Worm (Caenorhabditis elegans): ENCODE measurements around the gene W06H8.2.

W06H8.2 gene

DNA sequence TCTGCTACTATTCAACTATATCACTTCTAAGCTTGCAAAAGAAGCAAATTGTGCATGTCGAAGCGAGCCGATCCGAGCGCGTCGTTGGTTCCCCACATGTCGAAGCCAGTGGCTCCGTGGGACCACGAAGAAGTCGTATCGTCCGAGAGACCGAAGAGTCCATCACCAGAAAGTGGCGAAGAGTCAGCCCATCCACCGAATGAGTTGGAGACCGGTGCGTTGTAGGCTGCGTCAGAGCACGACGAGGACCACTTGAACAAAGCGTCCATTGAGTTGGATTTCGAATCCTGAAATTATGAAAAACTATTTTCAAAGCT lies 17.4 kb downstream of the W06H8.2 start:
- TF ChIP-seq nhr-76 (tag; optimal IDR thresholded peaks at IDR 0.05) (no peak), lin-32 (GFP tag; optimal IDR thresholded peaks at IDR 0.05) (no peak), ceh-83 (GFP tag; optimal IDR thresholded peaks at IDR 0.05) (no peak), flh-1 (GFP tag; optimal IDR thresholded peaks at IDR 0.05) (no peak), ceh-39 (tag; optimal IDR thresholded peaks at IDR 0.05) (no peak), tbx-8 (GFP tag; optimal IDR thresholded peaks at IDR 0.05) (no peak), drap-1 (GFP tag; optimal IDR thresholded peaks at IDR 0.05) (no peak), unc-62 (GFP tag; optimal IDR thresholded peaks at IDR 0.05) (no peak), sem-2 (GFP tag; optimal IDR thresholded peaks at IDR 0.05) (no peak), bed-3 (GFP tag; optimal IDR thresholded peaks at IDR 0.05) (no peak), hlh-1 (tag; optimal IDR thresholded peaks at IDR 0.05) (no peak), lin-13 (tag; optimal IDR thresholded peaks at IDR 0.05) (no peak), sptf-1 (tag; optimal IDR thresholded peaks at IDR 0.05) (no peak), elt-1 (tag; optimal IDR thresholded peaks at IDR 0.05; ENCODE audit: borderline replicate concordance, insufficient read depth) (no peak), mls-2 (tag; optimal IDR thresholded peaks at IDR 0.05) (no peak)

DNA sequence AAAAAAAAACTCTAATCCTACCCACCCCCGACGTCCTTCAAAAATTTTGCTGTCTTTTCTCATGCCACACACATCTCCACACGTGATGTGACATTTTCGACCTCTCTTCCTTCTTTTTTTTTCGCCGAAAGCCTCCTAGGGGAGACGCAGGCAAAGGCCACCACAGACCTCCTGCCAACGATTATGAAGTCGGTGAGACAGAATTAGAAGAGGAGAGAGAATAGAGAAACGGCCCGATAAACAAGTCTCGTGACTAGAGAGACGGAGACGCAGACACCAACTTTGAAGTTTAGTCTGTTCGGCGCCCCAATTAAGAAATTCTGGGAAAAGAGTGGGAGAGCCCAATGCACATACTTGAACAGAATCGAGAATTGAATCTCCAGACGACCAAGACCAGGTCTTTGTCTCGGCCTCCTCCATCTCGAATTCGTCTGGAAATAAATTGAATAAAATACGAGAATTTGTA lies 18.0 kb downstream of the W06H8.2 start:
- TF ChIP-seq nhr-237 (tag; optimal IDR thresholded peaks at IDR 0.05) (peak; percentile 51), ztf-11 (tag; optimal IDR thresholded peaks at IDR 0.05) (peak; percentile 47), elt-3 (tag; optimal IDR thresholded peaks at IDR 0.05) (peak; percentile 0), elt-1 (tag; optimal IDR thresholded peaks at IDR 0.05; ENCODE audit: borderline replicate concordance, insufficient read depth) (peak; percentile 57), nhr-28 (tag; optimal IDR thresholded peaks at IDR 0.05) (no peak), pha-4 (tag; optimal IDR thresholded peaks at IDR 0.05) (no peak), lin-32 (GFP tag; optimal IDR thresholded peaks at IDR 0.05) (no peak), mep-1 (tag; optimal IDR thresholded peaks at IDR 0.05) (peak; percentile 69), unc-120 (tag; optimal IDR thresholded peaks at IDR 0.05; ENCODE audit: poor library complexity, severe bottlenecking) (peak; percentile 83), nhr-2 (tag; optimal IDR thresholded peaks at IDR 0.05) (no peak), unc-62 (GFP tag; optimal IDR thresholded peaks at IDR 0.05) (peak; percentile 84), ceh-39 (tag; optimal IDR thresholded peaks at IDR 0.05) (no peak), bed-3 (GFP tag; optimal IDR thresholded peaks at IDR 0.05) (no peak), nhr-76 (tag; optimal IDR thresholded peaks at IDR 0.05) (no peak), hlh-1 (tag; optimal IDR thresholded peaks at IDR 0.05) (peak; percentile 67), lsy-2 (tag; optimal IDR thresholded peaks at IDR 0.05) (peak; percentile 44), ces-1 (GFP tag; optimal IDR thresholded peaks at IDR 0.05) (peak; percentile 85), drap-1 (GFP tag; optimal IDR thresholded peaks at IDR 0.05) (peak; percentile 22)

DNA sequence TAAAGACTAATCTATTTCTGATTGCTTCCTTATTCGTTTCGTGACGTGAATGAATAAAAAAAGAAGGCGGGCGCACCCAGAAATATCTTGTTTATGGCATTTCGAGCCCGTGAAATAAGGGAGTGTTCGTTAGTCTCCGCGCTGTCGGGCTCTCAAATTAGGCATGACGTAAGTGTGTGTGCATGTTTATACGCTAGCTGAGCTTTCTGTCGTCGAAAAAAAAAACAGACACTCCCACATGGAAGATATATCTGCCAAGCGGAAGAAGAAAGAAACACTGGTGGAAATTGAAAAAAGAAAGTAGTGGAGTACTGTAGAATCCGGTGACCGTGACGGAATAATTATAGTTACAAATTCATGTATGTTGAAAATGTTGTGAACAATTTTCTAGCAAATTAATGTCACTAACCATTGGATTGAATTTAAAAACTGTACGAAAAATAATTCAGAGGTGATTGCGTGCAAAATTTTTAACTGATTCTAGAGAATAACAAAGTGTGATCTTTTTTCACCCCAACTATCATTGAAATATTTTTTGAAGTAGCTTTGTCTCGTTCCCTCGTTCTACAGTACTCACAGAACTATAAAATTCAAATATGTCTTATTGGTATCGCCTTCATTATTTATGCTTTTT lies 18.5 kb downstream of the W06H8.2 start:
- no peak for TF ChIP-seq zip-8 (tag; optimal IDR thresholded peaks at IDR 0.05)
- TF ChIP-seq bed-3 (GFP tag; optimal IDR thresholded peaks at IDR 0.05): no peak

DNA sequence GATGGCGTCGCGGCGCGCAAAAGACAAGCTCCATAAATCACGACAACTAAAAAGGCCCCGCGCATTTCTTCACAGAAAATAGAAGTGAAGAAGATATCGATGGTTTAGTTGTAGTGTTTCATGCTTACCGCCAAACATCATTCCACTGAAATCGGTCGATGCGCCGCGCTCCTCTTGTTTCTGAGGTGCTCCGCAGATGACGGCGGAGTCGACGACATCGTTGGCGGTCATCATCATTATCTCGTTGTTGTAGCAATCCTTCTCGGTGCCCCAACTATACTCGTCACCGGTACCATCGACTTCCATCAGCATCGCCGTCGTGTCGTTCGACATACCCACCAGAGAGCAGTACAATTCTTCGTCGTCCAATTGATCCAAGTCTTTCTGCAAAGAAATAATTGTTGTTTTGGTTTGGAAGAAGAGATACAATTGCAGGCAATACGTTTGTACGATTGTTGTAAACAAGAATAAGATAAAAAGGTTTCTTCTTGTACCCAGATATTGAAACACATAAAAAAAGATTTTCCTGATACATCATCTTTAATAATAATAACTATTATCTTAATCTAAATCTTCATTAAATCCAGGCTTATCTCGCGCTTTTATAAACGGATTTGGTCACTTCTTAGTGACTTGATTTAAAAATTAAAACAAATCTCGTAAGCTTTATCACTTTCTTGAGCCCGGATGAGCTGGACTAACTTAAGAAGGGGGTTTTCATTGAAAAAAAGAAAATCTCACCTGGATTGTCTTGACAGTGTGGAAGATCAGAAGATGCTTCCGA lies 19.4 kb downstream of the W06H8.2 start:
- no peak for TF ChIP-seq sem-2 (GFP tag; optimal IDR thresholded peaks at IDR 0.05)
- TF ChIP-seq ces-1 (GFP tag; optimal IDR thresholded peaks at IDR 0.05): peak; percentile 27

DNA sequence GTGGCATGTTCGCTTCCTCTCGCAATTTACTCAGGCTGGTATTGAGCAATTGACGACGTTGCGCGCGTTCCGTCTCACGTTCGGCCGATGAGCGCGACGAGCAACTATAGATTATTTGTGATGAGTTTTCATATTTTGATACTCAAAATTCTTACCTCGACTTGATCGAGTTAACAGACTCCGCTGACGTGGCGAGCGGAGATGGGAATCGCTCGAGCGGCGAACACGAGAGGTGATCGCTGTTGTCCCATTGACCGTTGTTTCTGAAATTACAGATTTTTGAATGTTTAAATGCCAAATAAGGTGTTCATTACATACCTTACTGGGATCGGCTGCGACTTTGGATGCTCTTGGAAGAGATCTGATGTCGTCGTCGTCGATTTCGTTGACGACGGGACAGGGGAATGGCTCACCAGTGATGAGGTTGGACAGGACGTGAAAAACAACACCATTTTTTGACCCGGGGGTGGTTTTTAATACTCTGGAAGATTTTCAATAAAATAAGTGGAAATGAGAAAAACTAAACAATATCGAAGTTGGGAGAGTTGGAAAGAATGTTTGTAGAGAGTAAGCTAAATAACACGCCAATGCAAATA lies 20.1 kb downstream of the W06H8.2 start, which contains the start of gene W06H8.6:
Gene W06H8.6 (minus strand): TSS at position 481 of the 596 bp plus-strand sequence.
- TF ChIP-seq snpc-4 (tag; optimal IDR thresholded peaks at IDR 0.05): no peak
- TF ChIP-seq nhr-76 (tag; optimal IDR thresholded peaks at IDR 0.05): no peak
- TF ChIP-seq bed-3 (GFP tag; optimal IDR thresholded peaks at IDR 0.05): no peak
- TF ChIP-seq tbx-8 (GFP tag; optimal IDR thresholded peaks at IDR 0.05): no peak
- no peak for TF ChIP-seq unc-120 (tag; optimal IDR thresholded peaks at IDR 0.05; ENCODE audit: poor library complexity, severe bottlenecking)
- no peak for TF ChIP-seq pha-4 (tag; optimal IDR thresholded peaks at IDR 0.05)
- no peak for TF ChIP-seq drap-1 (GFP tag; optimal IDR thresholded peaks at IDR 0.05)
- TF ChIP-seq lin-32 (GFP tag; optimal IDR thresholded peaks at IDR 0.05): no peak
- no peak for TF ChIP-seq nhr-28 (tag; optimal IDR thresholded peaks at IDR 0.05)
- TF ChIP-seq mls-2 (tag; optimal IDR thresholded peaks at IDR 0.05): no peak
- TF ChIP-seq nhr-2 (tag; optimal IDR thresholded peaks at IDR 0.05): no peak
- no peak for TF ChIP-seq mep-1 (tag; optimal IDR thresholded peaks at IDR 0.05)
- no peak for TF ChIP-seq ztf-11 (tag; optimal IDR thresholded peaks at IDR 0.05)
- no peak for TF ChIP-seq zip-8 (tag; optimal IDR thresholded peaks at IDR 0.05)
- TF ChIP-seq ces-1 (GFP tag; optimal IDR thresholded peaks at IDR 0.05): no peak
- no peak for TF ChIP-seq unc-62 (GFP tag; optimal IDR thresholded peaks at IDR 0.05)
- no peak for TF ChIP-seq elt-3 (tag; optimal IDR thresholded peaks at IDR 0.05)
- no peak for TF ChIP-seq nhr-237 (tag; optimal IDR thresholded peaks at IDR 0.05)
- no peak for TF ChIP-seq lin-13 (tag; optimal IDR thresholded peaks at IDR 0.05)
